Worm (Caenorhabditis elegans) whole organism, dauer: ENCODE results near the gene T08B6.9.

ENCODE experiments used
- unc-62 ChIP-seq: sonication (generic microtip); optimal IDR thresholded peaks from 2 replicates; lab custom pipeline; 2017; ENCODE audit warnings: missing biosample characterization, missing genetic modification reagents, missing genetic modification characterization

The T08B6.9 gene

DNA sequence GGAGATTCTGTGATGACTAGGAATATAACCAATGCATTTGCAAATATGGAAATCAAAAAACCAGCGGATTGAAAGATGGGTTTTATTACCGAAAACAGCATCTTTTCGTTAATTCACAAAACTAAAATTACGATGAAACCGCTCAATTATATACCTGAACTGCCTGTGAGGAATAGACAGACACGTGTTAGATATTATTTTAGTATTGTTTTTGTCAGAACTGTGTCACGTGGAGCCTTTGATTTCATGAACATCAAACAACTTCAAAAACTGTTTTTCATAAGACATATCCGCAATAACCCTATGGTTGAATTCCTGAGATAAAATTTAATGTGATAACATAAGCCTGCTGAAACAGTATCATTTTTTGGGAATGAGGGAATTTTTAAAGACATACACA lies 13.3 kb downstream of the T08B6.9 start, which contains the start of gene str-161:
str-161 (minus strand) TSS at position 101 of the 400 bp plus-strand sequence.
- TF ChIP-seq unc-62 (GFP tag; lab: Kevin White, UChicago): no peak

DNA sequence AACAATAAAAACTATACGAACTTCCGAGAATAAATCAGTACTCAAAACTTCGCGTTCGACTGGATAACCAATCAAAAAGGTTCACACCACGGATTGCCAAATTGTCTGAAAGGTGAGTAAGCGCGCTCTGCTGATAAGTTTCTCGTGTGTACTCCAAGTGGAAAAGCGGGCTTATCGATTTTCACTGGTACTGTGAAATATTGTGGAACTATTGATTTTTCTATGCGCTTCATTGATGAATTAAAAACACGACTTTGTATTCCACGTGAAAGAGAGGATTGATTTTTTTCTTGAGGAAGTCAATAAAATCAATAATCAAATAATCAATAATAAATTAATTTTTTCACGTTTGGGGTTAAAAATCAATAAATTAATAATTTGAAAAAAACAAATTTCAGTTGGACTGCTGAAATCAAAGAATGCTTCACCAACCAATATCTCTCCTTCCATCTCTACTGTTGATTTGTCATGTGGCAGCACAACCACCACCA lies 15.0 kb downstream of the T08B6.9 start, which contains the start of gene T08B6.4:
T08B6.4 (plus strand) TSS at position 51 of the 491 bp plus-strand sequence.
- no peak for TF ChIP-seq unc-62 (GFP tag; lab: Kevin White, UChicago)

DNA sequence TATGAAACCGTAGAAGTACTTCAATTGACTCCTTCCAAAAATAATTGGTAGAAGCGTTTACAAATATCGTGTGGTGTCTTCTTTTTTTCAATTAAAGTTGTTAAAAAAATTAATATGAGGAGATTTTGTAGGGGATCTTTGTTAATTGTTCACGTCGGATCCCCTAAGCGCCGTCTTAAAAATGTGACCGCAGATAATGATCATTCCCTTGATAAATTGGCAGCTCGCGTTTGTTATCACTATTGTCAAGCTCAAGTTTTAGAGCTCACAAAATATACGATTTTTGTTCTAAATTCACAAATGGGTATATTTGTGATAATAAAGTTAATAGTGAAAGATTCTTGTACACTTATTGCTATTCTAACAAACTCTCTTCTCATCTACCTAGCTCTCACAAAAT lies 18.4 kb downstream of the T08B6.9 start, which contains the start of gene str-159:
str-159 (plus strand) TSS at position 301 of the 400 bp plus-strand sequence.
- TF ChIP-seq unc-62 (GFP tag; lab: Kevin White, UChicago): no peak

DNA sequence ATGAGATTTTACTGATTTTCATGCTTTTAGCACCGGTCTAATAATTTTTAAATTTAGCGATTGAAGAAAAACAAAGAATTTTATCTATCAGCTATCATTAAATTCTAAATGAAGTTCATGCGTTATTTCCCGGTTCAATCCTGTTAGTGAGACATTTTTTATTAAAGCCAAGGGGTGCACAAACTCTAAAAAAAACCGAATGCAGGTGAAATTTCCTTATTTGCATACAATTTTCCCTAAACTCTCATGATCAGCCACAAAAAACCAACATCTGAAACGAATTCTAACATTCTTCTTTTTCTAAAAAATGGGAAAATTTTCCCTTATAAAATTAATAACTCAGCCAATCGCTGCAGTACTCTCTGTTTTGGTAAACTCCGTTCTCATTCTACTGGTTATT lies 22.4 kb downstream of the T08B6.9 start, which contains the start of gene str-156:
str-156 (plus strand) TSS at position 301 of the 400 bp plus-strand sequence.
- TF ChIP-seq unc-62 (GFP tag; lab: Kevin White, UChicago): no peak

DNA sequence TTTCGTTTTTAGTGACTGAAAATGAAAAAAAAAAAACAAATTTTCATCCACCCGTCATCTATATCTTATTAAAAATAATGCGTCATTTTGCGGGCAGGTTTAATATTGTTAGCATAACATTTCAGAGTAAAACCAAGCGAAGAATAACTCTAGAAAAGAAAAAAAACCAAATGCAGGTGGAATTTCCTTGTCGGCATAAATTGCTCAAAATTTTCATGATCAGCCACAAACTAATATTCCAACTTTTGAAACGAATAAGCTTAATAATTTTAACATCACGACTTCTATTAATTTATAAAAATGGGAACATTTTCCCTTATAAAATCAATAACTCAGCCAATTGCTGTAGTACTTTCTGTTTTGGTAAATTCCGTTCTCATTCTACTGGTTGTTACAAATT lies 25.0 kb downstream of the T08B6.9 start, which contains the start of gene str-155:
str-155 (plus strand) TSS at position 301 of the 400 bp plus-strand sequence.
- no peak for TF ChIP-seq unc-62 (GFP tag; lab: Kevin White, UChicago)

DNA sequence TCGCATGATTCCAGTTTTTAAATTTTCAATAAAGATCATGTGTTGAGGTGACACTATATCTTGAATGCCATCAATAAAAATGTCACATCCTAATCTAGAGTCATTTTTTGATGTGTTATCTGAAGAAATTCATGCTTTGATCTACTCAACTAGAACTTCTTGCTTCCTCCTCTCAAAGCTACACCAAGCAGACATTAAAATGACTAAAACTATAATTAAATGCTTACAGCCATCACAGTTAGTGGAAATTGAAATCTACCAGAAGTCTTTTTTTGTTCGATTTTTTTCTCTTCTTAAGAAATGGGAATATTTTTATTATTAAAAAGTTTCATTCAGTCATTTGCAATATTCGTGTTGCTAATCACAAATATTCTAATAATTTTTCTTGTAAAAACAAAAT lies 27.1 kb downstream of the T08B6.9 start, which contains the start of gene str-158:
str-158 (plus strand) TSS at position 301 of the 400 bp plus-strand sequence.
- TF ChIP-seq unc-62 (GFP tag; lab: Kevin White, UChicago): no peak

DNA sequence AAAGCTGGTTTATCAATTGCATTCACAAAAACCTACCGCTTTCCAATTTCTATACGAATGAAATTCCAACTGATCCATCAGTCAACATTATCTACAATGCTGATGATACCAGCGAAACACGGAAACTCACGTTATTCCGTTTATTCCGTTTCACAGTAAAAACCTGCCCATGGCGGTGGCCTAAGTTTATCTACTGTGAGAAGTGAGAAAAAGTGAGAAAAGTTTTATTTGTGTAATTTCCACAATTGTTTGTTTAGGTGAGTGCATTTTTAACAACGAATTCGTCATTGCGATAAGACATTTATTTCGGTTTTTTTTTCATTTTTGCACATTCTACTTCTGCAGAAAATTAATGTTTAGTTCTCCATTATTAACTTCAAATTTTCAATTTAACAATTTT lies 39.4 kb downstream of the T08B6.9 start, which contains the start of gene Y9C9A.8:
Y9C9A.8 (plus strand) TSS at position 301 of the 400 bp plus-strand sequence.
- TF ChIP-seq unc-62 (GFP tag; lab: Kevin White, UChicago): no peak

DNA sequence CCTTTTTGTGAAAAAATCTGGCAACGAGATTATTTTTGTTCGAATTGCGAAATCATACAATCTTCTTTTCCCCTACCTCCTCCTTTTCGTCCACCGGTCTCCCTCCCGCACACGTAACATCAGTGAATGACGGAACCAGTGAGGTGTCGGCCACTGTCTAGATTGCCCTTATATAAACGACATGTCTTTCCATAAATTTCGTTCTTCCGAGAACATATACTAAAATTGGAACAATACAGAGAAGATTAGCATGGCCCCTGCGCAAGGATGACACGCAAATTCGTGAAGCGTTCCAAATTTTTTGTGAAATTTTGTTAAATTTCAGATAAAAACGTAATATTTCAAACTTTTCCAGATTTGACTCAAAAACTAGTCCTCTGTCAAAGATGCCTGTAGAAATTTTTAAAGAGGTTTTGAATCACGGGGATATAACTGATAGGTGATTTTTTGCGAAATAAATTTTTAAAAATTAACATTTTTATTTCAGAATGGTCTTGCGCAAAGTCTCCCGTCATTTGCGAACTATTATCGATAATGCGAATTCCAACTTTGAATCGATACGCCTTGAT lies 40.2 kb downstream of the T08B6.9 start:
- TF ChIP-seq unc-62 (GFP tag; lab: Kevin White, UChicago): no peak

DNA sequence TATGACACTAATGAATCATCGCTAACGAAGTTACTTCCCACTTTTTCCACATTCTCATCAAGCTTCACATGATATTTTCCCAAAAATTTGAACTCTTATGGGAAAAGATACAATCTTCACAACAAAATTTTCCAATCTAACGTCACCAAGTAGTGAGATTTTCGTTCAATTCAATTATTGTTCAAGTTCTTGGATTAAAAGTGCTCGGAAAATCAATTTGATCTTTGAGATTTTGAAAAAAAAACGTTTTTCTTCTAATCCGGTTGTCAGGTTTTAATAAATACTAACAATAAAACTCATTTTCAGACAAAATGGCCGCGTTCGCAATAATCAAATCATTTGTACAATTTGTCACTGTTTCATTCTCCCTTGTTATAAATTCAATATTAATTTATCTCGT lies 43.5 kb downstream of the T08B6.9 start, which contains the start of gene str-153:
str-153 (plus strand) TSS at position 301 of the 400 bp plus-strand sequence.
- no peak for TF ChIP-seq unc-62 (GFP tag; lab: Kevin White, UChicago)

DNA sequence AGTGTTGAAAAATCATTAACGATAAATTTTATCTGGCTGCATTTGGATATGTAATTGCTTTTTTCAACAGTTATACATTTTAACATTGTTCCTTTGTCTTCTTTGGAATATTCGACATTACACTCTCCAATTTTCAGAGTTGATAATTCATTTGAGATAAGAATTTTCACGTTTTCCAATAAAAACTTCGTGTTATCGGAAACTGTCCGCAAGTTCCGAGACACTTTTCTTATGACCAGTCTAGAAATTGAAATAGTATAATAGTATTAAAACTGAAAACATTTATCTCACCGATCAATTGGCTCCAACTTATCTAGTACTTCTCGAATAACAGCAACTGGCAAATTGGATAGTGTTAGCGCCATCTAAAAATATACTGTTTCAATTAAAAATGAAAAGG lies 47.0 kb downstream of the T08B6.9 start, which contains the start of gene fbxa-86:
fbxa-86 (minus strand) TSS at position 367 of the 400 bp plus-strand sequence.
- no peak for TF ChIP-seq unc-62 (GFP tag; lab: Kevin White, UChicago)

DNA sequence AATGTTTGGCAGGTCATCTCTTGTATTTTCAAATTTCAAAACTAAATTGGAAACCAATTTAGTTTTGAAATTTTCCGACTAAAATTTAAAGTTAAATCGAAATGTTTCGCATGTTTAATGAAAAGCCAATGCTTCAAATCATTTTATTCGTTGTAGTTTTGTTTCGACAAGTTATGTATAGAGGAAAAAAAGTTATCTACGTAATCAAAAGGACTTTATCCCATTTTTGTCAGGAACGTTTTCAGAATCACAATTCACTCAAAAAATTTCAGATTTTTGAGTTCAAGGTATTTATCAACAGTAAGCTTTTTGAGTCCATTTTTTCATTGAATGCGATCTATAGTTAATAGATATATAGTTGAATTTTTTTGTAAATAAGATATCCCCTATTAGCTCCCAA lies 48.0 kb downstream of the T08B6.9 start, which contains the start of gene str-168:
str-168 (plus strand) TSS at position 301 of the 400 bp plus-strand sequence.
- TF ChIP-seq unc-62 (GFP tag; lab: Kevin White, UChicago): no peak

DNA sequence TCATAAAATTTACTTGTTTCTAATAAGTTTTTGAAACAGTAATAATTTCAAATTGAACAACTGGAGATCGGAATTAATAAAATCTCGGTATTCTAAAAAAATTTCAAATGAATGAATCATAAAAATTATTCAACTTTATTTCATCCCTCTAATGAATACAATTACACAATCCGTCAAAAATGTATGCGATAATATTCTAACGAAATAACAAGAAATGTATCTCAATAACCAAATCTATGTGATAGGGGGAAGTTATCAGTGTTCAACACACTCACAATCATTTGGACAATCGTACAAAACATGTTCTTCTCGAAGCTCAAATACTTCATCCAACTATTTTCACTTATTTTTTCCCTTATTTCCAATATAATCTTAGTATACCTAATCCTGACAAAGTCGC lies 51.0 kb downstream of the T08B6.9 start, which contains the start of gene Y9C9A.5:
Y9C9A.5 (plus strand) TSS at position 301 of the 400 bp plus-strand sequence.
- TF ChIP-seq unc-62 (GFP tag; lab: Kevin White, UChicago): no peak
